Worm (Caenorhabditis elegans) whole organism, L3 larva: ENCODE results near the gene lge-1.

ENCODE experiments used
- aly-2 ChIP-seq: fragments of 150-350 bp; optimal IDR thresholded peaks from 2 replicates; lab custom pipeline; 2014; ENCODE audit warnings: missing biosample characterization, missing genetic modification characterization
- egl-27 ChIP-seq: sonication (generic microtip); optimal IDR thresholded peaks from 4 replicates; lab custom pipeline; 2017; ENCODE audit warnings: missing biosample characterization, missing genetic modification reagents, missing genetic modification characterization
- elt-3 ChIP-seq, 3 experiments: fragments of 150-350 bp in 1 of 3; sonication (generic microtip) in 2 of 3; optimal IDR thresholded peaks; 2 replicates in 2 of 3; 4 replicates in 1 of 3; lab custom pipeline; 2014 to 2017; ENCODE audit warnings: missing biosample characterization in 3 of 3, missing genetic modification characterization in 3 of 3
- fos-1 ChIP-seq: fragments of 150-350 bp; optimal IDR thresholded peaks from 2 replicates; lab custom pipeline; 2014; ENCODE audit warnings: missing biosample characterization, missing genetic modification characterization
- lin-39 ChIP-seq: fragments of 150-350 bp; optimal IDR thresholded peaks from 2 replicates; lab custom pipeline; 2018; ENCODE audit warnings: missing biosample characterization, missing genetic modification reagents, missing genetic modification characterization
- nhr-11 ChIP-seq: fragments of 150-350 bp; optimal IDR thresholded peaks from 2 replicates; lab custom pipeline; 2014; ENCODE audit warnings: missing biosample characterization, missing genetic modification characterization
- nhr-25 ChIP-seq: sonication (generic microtip); optimal IDR thresholded peaks from 2 replicates; lab custom pipeline; 2017; ENCODE audit warnings: missing biosample characterization, missing genetic modification characterization
- nhr-28 ChIP-seq: fragments of 150-350 bp; optimal IDR thresholded peaks from 2 replicates; lab custom pipeline; 2014; ENCODE audit warnings: missing biosample characterization, missing genetic modification characterization
- nhr-76 ChIP-seq: fragments of 150-350 bp; sonication (generic microtip); optimal IDR thresholded peaks from 5 replicates; lab custom pipeline; 2014; ENCODE audit warnings: missing biosample characterization, missing genetic modification characterization
- pha-4 ChIP-seq: fragments of 150-350 bp; optimal IDR thresholded peaks from 2 replicates; lab custom pipeline; 2014; ENCODE audit warnings: missing biosample characterization, missing genetic modification reagents, missing genetic modification characterization
- sea-2 ChIP-seq: fragments of 150-350 bp; sonication (generic microtip); optimal IDR thresholded peaks from 4 replicates; lab custom pipeline; 2014; ENCODE audit warnings: missing biosample characterization, missing genetic modification reagents, missing genetic modification characterization
- snpc-4 ChIP-seq: fragments of 150-350 bp; optimal IDR thresholded peaks from 2 replicates; lab custom pipeline; 2014; ENCODE audit warnings: missing biosample characterization, missing genetic modification characterization
- unc-39 ChIP-seq: sonication (generic microtip); optimal IDR thresholded peaks from 4 replicates; lab custom pipeline; 2017; ENCODE audit warnings: missing biosample characterization, missing genetic modification characterization
- ztf-4 ChIP-seq: fragments of 150-350 bp; optimal IDR thresholded peaks from 2 replicates; lab custom pipeline; 2014; ENCODE audit warnings: missing biosample characterization, missing genetic modification characterization

DNA sequence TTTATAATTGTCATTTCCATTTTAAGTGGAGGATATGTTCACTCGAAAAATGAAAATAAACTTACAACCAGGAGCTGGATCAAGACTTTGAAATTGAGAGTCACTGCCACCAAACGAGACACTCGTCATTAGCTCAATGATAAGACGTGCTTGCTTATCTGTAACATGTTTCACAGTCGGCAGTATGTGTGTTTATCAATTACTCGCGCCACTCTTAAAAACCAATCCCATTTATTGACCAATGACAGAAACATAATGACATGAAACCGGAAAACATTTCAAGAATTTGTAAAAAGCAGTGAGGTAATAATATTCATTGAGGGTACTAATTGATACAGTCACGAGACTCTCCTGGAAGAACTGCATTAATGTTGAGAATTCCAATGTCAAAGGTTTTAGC is 41.7 kb downstream of the lge-1 start, which contains the start of gene del-5:
- TF ChIP-seq nhr-11 (tag; lab: Kevin White, UChicago) (no peak), sea-2 (no peak), unc-39 (tag; lab: Kevin White, UChicago) (no peak), egl-27 (tag; lab: Kevin White, UChicago) (no peak), nhr-25 (no peak), snpc-4 (tag; lab: Kevin White, UChicago) (no peak), elt-3 (tag; optimal IDR thresholded peaks at IDR 0.05; lab: Kevin White, UChicago) (no peak), nhr-28 (tag; lab: Kevin White, UChicago) (no peak), nhr-76 (no peak), fos-1 (tag; lab: Kevin White, UChicago) (no peak), pha-4 (tag; lab: Kevin White, UChicago) (no peak), lin-39 (tag; lab: Kevin White, UChicago) (no peak), aly-2 (tag; lab: Kevin White, UChicago) (no peak), ztf-4 (tag; lab: Kevin White, UChicago) (no peak)
